Fruit fly (Drosophila melanogaster) whole organism, embryonic: ENCODE results near the gene CG33096.

Experiments used
- Abd-B ChIP-seq: fragments of 200-800 bp; sonication (Bioruptor generic); optimal IDR thresholded peaks from 2 replicates; lab custom pipeline; 2018; ENCODE audit warnings: missing biosample characterization, mild to moderate bottlenecking, missing genetic modification characterization, moderate library complexity
- Awh ChIP-seq: fragments of 200-800 bp; sonication (Bioruptor generic); IDR thresholded peaks from 2 replicates; pipeline ENCODE4, ENCODE4 v1.3.6; 2022; ENCODE audit warnings: missing biosample characterization, missing genetic modification characterization
- CG11696 ChIP-seq: fragments of 200-800 bp; sonication (Bioruptor generic); IDR thresholded peaks from 2 replicates; pipeline ENCODE4 v1.3.6; 2022; ENCODE audit warnings: missing biosample characterization, missing genetic modification characterization
- CG13624 ChIP-seq: fragments of 200-800 bp; sonication (Bioruptor generic); optimal IDR thresholded peaks from 2 replicates; lab custom pipeline; 2016; ENCODE audit warnings: missing biosample characterization, missing genetic modification characterization
- CG14014 ChIP-seq: fragments of 200-800 bp; sonication (Bioruptor generic); IDR thresholded peaks from 2 replicates; pipeline ENCODE4 v1.3.6; 2022; ENCODE audit warnings: missing biosample characterization, missing genetic modification characterization
- CG14710 ChIP-seq: fragments of 200-800 bp; sonication (Bioruptor generic); optimal IDR thresholded peaks from 3 replicates; lab custom pipeline; 2019; ENCODE audit warnings: missing biosample characterization, mild to moderate bottlenecking, missing genetic modification characterization, moderate library complexity
- CG15269 ChIP-seq: fragments of 200-800 bp; sonication (Bioruptor generic); optimal IDR thresholded peaks from 2 replicates; lab custom pipeline; 2018; ENCODE audit warnings: missing biosample characterization, mild to moderate bottlenecking, missing genetic modification characterization, moderate library complexity
- CG17186 ChIP-seq: fragments of 200-800 bp; sonication (Bioruptor generic); optimal IDR thresholded peaks from 3 replicates; lab custom pipeline; 2017; ENCODE audit warnings: missing biosample characterization, missing genetic modification reagents, missing genetic modification characterization
- CG2116 ChIP-seq: fragments of 200-800 bp; sonication (Bioruptor generic); optimal IDR thresholded peaks from 3 replicates; lab custom pipeline; 2018; ENCODE audit warnings: missing biosample characterization, mild to moderate bottlenecking, missing genetic modification characterization
- CG2202 ChIP-seq: fragments of 200-800 bp; sonication (Bioruptor generic); optimal IDR thresholded peaks from 2 replicates; lab custom pipeline; 2018; ENCODE audit warnings: missing biosample characterization, mild to moderate bottlenecking, missing genetic modification characterization
- CG2889 ChIP-seq: fragments of 200-800 bp; sonication (Bioruptor generic); IDR thresholded peaks from 3 replicates; pipeline ENCODE4 v1.3.6; 2022; ENCODE audit warnings: missing biosample characterization, missing genetic modification characterization
- CG30020 ChIP-seq: fragments of 200-800 bp; optimal IDR thresholded peaks from 2 replicates; lab custom pipeline; 2019; ENCODE audit warnings: missing biosample characterization, mild to moderate bottlenecking, missing genetic modification characterization, moderate library complexity
- CG6254 ChIP-seq: fragments of 200-800 bp; sonication (Bioruptor generic); optimal IDR thresholded peaks from 3 replicates; lab custom pipeline; 2017; ENCODE audit warnings: mild to moderate bottlenecking, missing biosample characterization, missing genetic modification reagents, missing genetic modification characterization
- CG6791 ChIP-seq: fragments of 200-800 bp; sonication (Bioruptor generic); IDR thresholded peaks from 3 replicates; pipeline ENCODE4 v1.3.6; 2022; ENCODE audit warnings: missing biosample characterization, missing genetic modification characterization; ENCODE audit not compliant: partially characterized antibody
- CG7928 ChIP-seq: fragments of 200-800 bp; sonication (Bioruptor generic); optimal IDR thresholded peaks from 2 replicates; lab custom pipeline; 2017; ENCODE audit warnings: missing biosample characterization, mild to moderate bottlenecking, missing genetic modification characterization
- Dp ChIP-seq: fragments of 200-800 bp; sonication (Bioruptor generic); optimal IDR thresholded peaks from 2 replicates; lab custom pipeline; 2018; ENCODE audit warnings: missing biosample characterization, mild to moderate bottlenecking, missing genetic modification characterization, moderate library complexity
- H15 ChIP-seq: fragments of 200-800 bp; sonication (Bioruptor generic); IDR thresholded peaks from 3 replicates; pipeline ENCODE4 v1.3.6; 2022; ENCODE audit warnings: missing biosample characterization, missing genetic modification characterization
- H2.0 ChIP-seq: fragments of 200-800 bp; sonication (Bioruptor generic); IDR thresholded peaks from 2 replicates; pipeline ENCODE4 v1.3.6; 2022; ENCODE audit warnings: missing biosample characterization, missing genetic modification characterization
- HLH3B ChIP-seq: fragments of 200-800 bp; sonication (Bioruptor generic); IDR thresholded peaks from 2 replicates; pipeline ENCODE4 v1.3.6; 2022; ENCODE audit warnings: missing biosample characterization, missing genetic modification characterization
- Hand ChIP-seq: fragments of 200-800 bp; sonication (Bioruptor generic); optimal IDR thresholded peaks from 2 replicates; lab custom pipeline; 2017; ENCODE audit warnings: mild to moderate bottlenecking, missing biosample characterization, missing genetic modification reagents, missing genetic modification characterization
- Hey ChIP-seq: fragments of 200-800 bp; sonication (Bioruptor generic); optimal IDR thresholded peaks from 3 replicates; lab custom pipeline; 2018; ENCODE audit warnings: missing biosample characterization, mild to moderate bottlenecking, missing genetic modification characterization
- HmgZ ChIP-seq: fragments of 200-800 bp; sonication (Bioruptor generic); optimal IDR thresholded peaks from 2 replicates; lab custom pipeline; 2018; ENCODE audit warnings: missing biosample characterization, mild to moderate bottlenecking, missing genetic modification characterization
- Hr39 ChIP-seq: fragments of >200 bp; optimal IDR thresholded peaks from 2 replicates; lab custom pipeline; 2017
- Hr51 ChIP-seq, 2 experiments: fragments of 200-800 bp; sonication (Bioruptor generic); optimal IDR thresholded peaks; 2 replicates in 1 of 2; 3 replicates in 1 of 2; lab custom pipeline; 2016 to 2018; ENCODE audit warnings: missing biosample characterization in 2 of 2, missing genetic modification characterization in 2 of 2, mild to moderate bottlenecking in 1 of 2, moderate library complexity in 1 of 2
- Myb ChIP-seq: fragments of 200-800 bp; sonication (Bioruptor generic); optimal IDR thresholded peaks from 2 replicates; lab custom pipeline; 2016; ENCODE audit warnings: missing biosample characterization, missing genetic modification characterization
- Nf-YC ChIP-seq: fragments of 200-800 bp; optimal IDR thresholded peaks from 3 replicates; lab custom pipeline; 2019; ENCODE audit warnings: missing biosample characterization, mild to moderate bottlenecking, missing genetic modification characterization, moderate library complexity
- PHDP ChIP-seq: fragments of 200-800 bp; sonication (Bioruptor generic); optimal IDR thresholded peaks from 3 replicates; lab custom pipeline; 2018; ENCODE audit warnings: missing biosample characterization, mild to moderate bottlenecking, missing genetic modification characterization, moderate library complexity
- Ravus ChIP-seq: fragments of 200-800 bp; sonication (Bioruptor generic); IDR thresholded peaks from 2 replicates; pipeline ENCODE4 v1.3.6; 2022; ENCODE audit warnings: missing biosample characterization, missing genetic modification characterization
- Sin3A ChIP-seq: fragments of >200 bp; optimal IDR thresholded peaks from 2 replicates; lab custom pipeline; 2018
- Six4 ChIP-seq: fragments of 200-800 bp; sonication (Bioruptor generic); optimal IDR thresholded peaks from 2 replicates; lab custom pipeline; 2016; ENCODE audit warnings: missing biosample characterization, missing genetic modification characterization
- abd-A ChIP-seq: fragments of 200-800 bp; sonication (Bioruptor generic); optimal IDR thresholded peaks from 3 replicates; lab custom pipeline; 2019; ENCODE audit warnings: missing biosample characterization, mild to moderate bottlenecking, missing genetic modification characterization, moderate library complexity
- ac ChIP-seq: fragments of 200-800 bp; sonication (Bioruptor generic); optimal IDR thresholded peaks from 3 replicates; lab custom pipeline; 2017; ENCODE audit warnings: missing biosample characterization, mild to moderate bottlenecking, missing genetic modification characterization
- corto ChIP-seq: fragments of 200-800 bp; sonication (Bioruptor generic); optimal IDR thresholded peaks from 2 replicates; lab custom pipeline; 2016; ENCODE audit warnings: missing biosample characterization, mild to moderate bottlenecking, missing genetic modification characterization, moderate library complexity
- crp ChIP-seq, 2 experiments: fragments of 200-800 bp; sonication (Bioruptor generic); optimal IDR thresholded peaks; 2 replicates in 1 of 2; 3 replicates in 1 of 2; lab custom pipeline; 2017; ENCODE audit warnings: missing biosample characterization in 2 of 2, missing genetic modification characterization in 2 of 2, mild to moderate bottlenecking in 1 of 2, moderate library complexity in 1 of 2
- dmrt99B ChIP-seq: fragments of 200-800 bp; sonication (Bioruptor generic); optimal IDR thresholded peaks from 2 replicates; lab custom pipeline; 2018; ENCODE audit warnings: missing biosample characterization, mild to moderate bottlenecking, missing genetic modification characterization, moderate library complexity
- fd3F ChIP-seq: fragments of 200-800 bp; sonication (Bioruptor generic); optimal IDR thresholded peaks from 2 replicates; lab custom pipeline; 2018; ENCODE audit warnings: missing biosample characterization, mild to moderate bottlenecking, missing genetic modification characterization, moderate library complexity
- ftz-f1 ChIP-seq: fragments of 200-800 bp; sonication (Bioruptor generic); optimal IDR thresholded peaks from 2 replicates; lab custom pipeline; 2016; ENCODE audit warnings: missing biosample characterization, missing genetic modification characterization
- fu2 ChIP-seq: fragments of 200-800 bp; sonication (Bioruptor generic); optimal IDR thresholded peaks from 2 replicates; lab custom pipeline; 2016; ENCODE audit warnings: missing biosample characterization, missing genetic modification characterization
- gfzf ChIP-seq: fragments of 200-800 bp; sonication (Bioruptor generic); optimal IDR thresholded peaks from 2 replicates; lab custom pipeline; 2016; ENCODE audit warnings: missing biosample characterization, mild to moderate bottlenecking, missing genetic modification characterization, moderate library complexity
- gsb ChIP-seq: fragments of 200-800 bp; sonication (Bioruptor generic); IDR thresholded peaks from 2 replicates; pipeline ENCODE4 v1.3.6; 2022; ENCODE audit warnings: missing biosample characterization, missing genetic modification characterization
- h ChIP-seq: fragments of >200 bp; optimal IDR thresholded peaks from 2 replicates; lab custom pipeline; 2017
- inv ChIP-seq: fragments of 200-800 bp; sonication (Bioruptor generic); IDR thresholded peaks from 2 replicates; pipeline ENCODE4 v1.3.6; 2022; ENCODE audit warnings: missing biosample characterization, missing genetic modification characterization; ENCODE audit not compliant: partially characterized antibody
- org-1 ChIP-seq: fragments of 200-800 bp; sonication (Bioruptor generic); optimal IDR thresholded peaks from 2 replicates; lab custom pipeline; 2017; ENCODE audit warnings: missing biosample characterization, missing genetic modification characterization
- pho ChIP-seq: fragments of 200-800 bp; sonication (Bioruptor generic); optimal IDR thresholded peaks from 2 replicates; lab custom pipeline; 2016; ENCODE audit warnings: missing biosample characterization, missing genetic modification characterization
- sob ChIP-seq: fragments of 200-800 bp; sonication (Bioruptor generic); IDR thresholded peaks from 2 replicates; pipeline ENCODE4 v1.3.6; 2022; ENCODE audit warnings: missing biosample characterization, missing genetic modification characterization
- sug ChIP-seq: fragments of 200-800 bp; optimal IDR thresholded peaks from 2 replicates; lab custom pipeline; 2019; ENCODE audit warnings: missing biosample characterization, mild to moderate bottlenecking, missing genetic modification characterization, moderate library complexity
- tap ChIP-seq: fragments of 200-800 bp; optimal IDR thresholded peaks from 3 replicates; lab custom pipeline; 2019; ENCODE audit warnings: missing biosample characterization, mild to moderate bottlenecking, missing genetic modification characterization, moderate library complexity
- tgo ChIP-seq: fragments of 200-800 bp; sonication (Bioruptor generic); IDR thresholded peaks from 3 replicates; pipeline ENCODE4 v1.3.6; 2022; ENCODE audit warnings: missing biosample characterization, missing genetic modification characterization
- tin ChIP-seq: fragments of 200-800 bp; sonication (Bioruptor generic); optimal IDR thresholded peaks from 3 replicates; lab custom pipeline; 2016; ENCODE audit warnings: missing biosample characterization, missing genetic modification characterization
- tna ChIP-seq: fragments of 200-800 bp; sonication (Bioruptor generic); IDR thresholded peaks from 2 replicates; pipeline ENCODE4 v1.3.6; 2022; ENCODE audit warnings: missing biosample characterization, missing genetic modification characterization; ENCODE audit not compliant: partially characterized antibody
- zen ChIP-seq: fragments of 200-800 bp; sonication (Bioruptor generic); optimal IDR thresholded peaks from 3 replicates; lab custom pipeline; 2018; ENCODE audit warnings: missing biosample characterization, mild to moderate bottlenecking, missing genetic modification characterization, moderate library complexity
- zfh1 ChIP-seq: fragments of 200-800 bp; sonication (Bioruptor generic); IDR thresholded peaks from 3 replicates; pipeline ENCODE4 v1.3.6; 2022; ENCODE audit warnings: missing biosample characterization, missing genetic modification characterization

Gene CG33096

dm6 chr3R:25056016-25056415 is 41.5 kb upstream of the CG33096 start, which contains the start of the genes CG31111 and stac (continued):
- TF ChIP-seq Dp (GFP tag; lab: Kevin White, UChicago) (peak; percentile 18), ftz-f1 (GFP tag; lab: Kevin White, UChicago) (no peak), tin (GFP tag; lab: Kevin White, UChicago) (no peak), CG14014 (GFP tag; lab: Robert Waterston, UW) (no peak), CG2202 (tag; lab: Kevin White, UChicago) (no peak), Hr39 (lab: Kevin White, UChicago) (no peak), CG7928 (peak; percentile 8), crp (GFP tag; optimal IDR thresholded peaks at IDR 0.05; lab: Kevin White, UChicago) (peak in 1 of 2 experiments; percentile 17), Awh (GFP tag; lab: Robert Waterston, UW) (no peak), org-1 (GFP tag; lab: Kevin White, UChicago) (no peak), CG2116 (peak; percentile 98), gfzf (GFP tag; lab: Kevin White, UChicago) (peak; percentile 49), H15 (GFP tag; lab: Robert Waterston, UW) (no peak), dmrt99B (no peak), HmgZ (tag; lab: Kevin White, UChicago) (no peak), H2.0 (no peak), Myb (GFP tag; lab: Kevin White, UChicago) (no peak), tna (GFP tag; lab: Robert Waterston, UW) (no peak), corto (no peak), pho (GFP tag; lab: Kevin White, UChicago) (no peak), inv (GFP tag; lab: Robert Waterston, UW) (no peak), CG6254 (no peak), zfh1 (GFP tag; lab: Robert Waterston, UW) (no peak), Abd-B (no peak), h (lab: Kevin White, UChicago) (no peak), sug (tag; lab: Kevin White, UChicago) (peak; percentile 14), CG15269 (no peak), CG30020 (tag; lab: Kevin White, UChicago) (peak; percentile 76), gsb (GFP tag; lab: Robert Waterston, UW) (no peak), zen (tag; lab: Kevin White, UChicago) (no peak), Ravus (GFP tag; lab: Robert Waterston, UW) (no peak), HLH3B (GFP tag; lab: Robert Waterston, UW) (no peak), CG17186 (GFP tag; lab: Kevin White, UChicago) (no peak), CG14710 (tag; lab: Kevin White, UChicago) (peak; percentile 17), abd-A (no peak), fu2 (GFP tag; lab: Kevin White, UChicago) (no peak), PHDP (tag; lab: Kevin White, UChicago) (peak; percentile 20), ac (no peak), Nf-YC (peak; percentile 5), Hey (no peak), Six4 (GFP tag; lab: Kevin White, UChicago) (no peak), CG6791 (no peak), Hr51 (GFP tag; optimal IDR thresholded peaks at IDR 0.05; lab: Kevin White, UChicago) (no peak), tgo (GFP tag; lab: Robert Waterston, UW) (no peak), Hand (GFP tag; lab: Kevin White, UChicago) (no peak), sob (GFP tag; lab: Robert Waterston, UW) (no peak), CG2889 (GFP tag; lab: Robert Waterston, UW) (no peak), CG11696 (no peak), fd3F (GFP tag; lab: Kevin White, UChicago) (no peak), Sin3A (lab: Kevin White, UChicago) (no peak), CG13624 (GFP tag; lab: Kevin White, UChicago) (no peak), tap (tag; lab: Kevin White, UChicago) (no peak)
